Worm (Caenorhabditis elegans): Measurements from ENCODE around the gene T12B3.3.

The T12B3.3 gene

ce11 chrIV:7390126-7390766 is 15.3 kb downstream of the T12B3.3 start (continued):
- TF ChIP-seq egl-13 (tag; optimal IDR thresholded peaks at IDR 0.05) = peak; percentile 39
- peak; percentile 37 for TF ChIP-seq rnt-1 (tag; optimal IDR thresholded peaks at IDR 0.05)

- TF ChIP-seq nhr-77 (tag; optimal IDR thresholded peaks at IDR 0.05) (no peak), rnt-1 (tag; optimal IDR thresholded peaks at IDR 0.05) (peak; percentile 53), dpl-1 (GFP tag; optimal IDR thresholded peaks at IDR 0.05) (peak in 2 of 3 experiments; percentile 8 to 16), skn-1 (tag; optimal IDR thresholded peaks at IDR 0.05) (peak; percentile 75), fkh-10 (GFP tag; optimal IDR thresholded peaks at IDR 0.05) (peak; percentile 66), nhr-90 (tag; optimal IDR thresholded peaks at IDR 0.05; ENCODE audit: poor library complexity) (no peak), nhr-84 (tag; optimal IDR thresholded peaks at IDR 0.05) (no peak), zag-1 (tag; optimal IDR thresholded peaks at IDR 0.05) (no peak), efl-1 (optimal IDR thresholded peaks at IDR 0.05) (peak in 1 of 2 experiments; percentile 34), efl-1 (GFP tag; optimal IDR thresholded peaks at IDR 0.05 in 1 of 2) (peak in 1 of 2 experiments; percentile 88), nhr-47 (tag; optimal IDR thresholded peaks at IDR 0.05) (peak; percentile 46), tbx-2 (tag; optimal IDR thresholded peaks at IDR 0.05) (peak; percentile 33), lin-15B (tag; optimal IDR thresholded peaks at IDR 0.05) (no peak), ces-1 (GFP tag; optimal IDR thresholded peaks at IDR 0.05) (no peak), nhr-20 (tag; optimal IDR thresholded peaks at IDR 0.05) (peak; percentile 49), isw-1 (GFP tag; IDR thresholded peaks at IDR 0.05) (peak; percentile 54), C34B4.2 (tag; optimal IDR thresholded peaks at IDR 0.05) (no peak), fkh-4 (tag; optimal IDR thresholded peaks at IDR 0.05; ENCODE audit: borderline replicate concordance) (no peak), snu-23 (GFP tag; optimal IDR thresholded peaks at IDR 0.05) (peak; percentile 43), egl-27 (tag; optimal IDR thresholded peaks at IDR 0.05) (no peak), lin-13 (GFP tag; optimal IDR thresholded peaks at IDR 0.05) (peak; percentile 50), swsn-7 (tag; optimal IDR thresholded peaks at IDR 0.05) (peak; percentile 23), fkh-8 (tag; optimal IDR thresholded peaks at IDR 0.05) (peak; percentile 46), unc-130 (tag; optimal IDR thresholded peaks at IDR 0.05) (peak; percentile 16), nhr-71 (tag; optimal IDR thresholded peaks at IDR 0.05) (peak; percentile 82), zip-4 (GFP tag; optimal IDR thresholded peaks at IDR 0.05) (peak; percentile 64), ztf-4 (tag; optimal IDR thresholded peaks at IDR 0.05) (peak; percentile 50), xbp-1 (tag; optimal IDR thresholded peaks at IDR 0.05) (peak; percentile 42), nhr-237 (tag; optimal IDR thresholded peaks at IDR 0.05) (no peak), nhr-28 (tag; optimal IDR thresholded peaks at IDR 0.05) (no peak), tlp-1 (tag; optimal IDR thresholded peaks at IDR 0.05) (no peak), ceh-88 (GFP tag; IDR thresholded peaks at IDR 0.05) (0 out of 2 replicates have a peak, but pooled peaks have one; percentile 25), elt-3 (tag; optimal IDR thresholded peaks at IDR 0.05) (no peak), sup-37 (GFP tag; optimal IDR thresholded peaks at IDR 0.05) (no peak), lsy-2 (tag; optimal IDR thresholded peaks at IDR 0.05) (peak in 1 of 2 experiments; percentile 51), lin-14 (GFP tag; optimal IDR thresholded peaks at IDR 0.05) (peak; percentile 83), unc-86 (tag; optimal IDR thresholded peaks at IDR 0.05) (peak; percentile 38), ceh-82 (tag; optimal IDR thresholded peaks at IDR 0.05) (peak; percentile 38 to 54 (median 43)), mdl-1 (tag; optimal IDR thresholded peaks at IDR 0.05) (peak in 1 of 2 experiments; percentile 51), sox-4 (tag; optimal IDR thresholded peaks at IDR 0.05) (no peak), dsc-1 (tag; optimal IDR thresholded peaks at IDR 0.05) (peak; percentile 5), nhr-19 (GFP tag; conservative IDR thresholded peaks at IDR 0.05) (peak; percentile 73), nhr-85 (tag) (peak; percentile 31), lin-35 (GFP tag; optimal IDR thresholded peaks at IDR 0.05) (peak in 1 of 2 experiments; percentile 31), irx-1 (tag; optimal IDR thresholded peaks at IDR 0.05) (peak; percentile 33), lir-3 (tag; optimal IDR thresholded peaks at IDR 0.05; ENCODE audit: poor library complexity) (peak; percentile 32)
Observed at ce11 chrIV:7391534-7392343, 16.8 kb downstream of the T12B3.3 start.
